Worm (Caenorhabditis elegans) whole organism, young adult: ENCODE data around the gene npp-3.

ENCODE experiments used
- F52B5.7 ChIP-seq: sonication (generic microtip); optimal IDR thresholded peaks from 2 replicates; lab custom pipeline; 2016; ENCODE audit warnings: mild to moderate bottlenecking, missing genetic modification characterization, missing compliant biosample characterization
- F57A8.1 ChIP-seq: fragments of 200-800 bp; sonication (Bioruptor generic); optimal IDR thresholded peaks from 2 replicates; lab custom pipeline; 2018; ENCODE audit warnings: mild to moderate bottlenecking, missing genetic modification characterization, moderate library complexity, missing compliant biosample characterization
- K11D2.4 ChIP-seq: fragments of 200-800 bp; sonication (Bioruptor generic); IDR thresholded peaks from 2 replicates; pipeline ENCODE4 v1.3.6; 2022; ENCODE audit warnings: missing genetic modification reagents, missing genetic modification characterization, missing compliant biosample characterization
- K12H6.12 ChIP-seq: fragments of 200-800 bp; sonication (Bioruptor generic); optimal IDR thresholded peaks from 2 replicates; lab custom pipeline; 2018; ENCODE audit warnings: mild to moderate bottlenecking, missing genetic modification characterization, missing compliant biosample characterization
- Y53G8AR.9 ChIP-seq: fragments of 200-800 bp; sonication (Bioruptor generic); conservative IDR thresholded peaks from 2 replicates; pipeline ENCODE4 v1.3.6; 2022; ENCODE audit warnings: missing genetic modification reagents, missing genetic modification characterization, missing compliant biosample characterization
- Y95B8A.8 ChIP-seq: fragments of 200-800 bp; sonication (Bioruptor generic); IDR thresholded peaks from 2 replicates; pipeline ENCODE4 v1.3.6; 2022; ENCODE audit warnings: missing genetic modification reagents, missing genetic modification characterization, missing compliant biosample characterization
- ama-1 ChIP-seq, 3 experiments: fragments of 150-350 bp in 1 of 3; sonication (generic microtip) in 2 of 3; optimal IDR thresholded peaks; 2 replicates each; lab custom pipeline; 2014 to 2018; ENCODE audit warnings: missing biosample characterization in 2 of 3, missing genetic modification characterization in 2 of 3, missing genetic modification reagents in 2 of 3
- aptf-3 ChIP-seq: fragments of 200-800 bp; sonication (Bioruptor generic); IDR thresholded peaks from 2 replicates; pipeline ENCODE4 v1.3.6; 2022; ENCODE audit warnings: missing genetic modification characterization, missing compliant biosample characterization
- atf-7 ChIP-seq: sonication (generic microtip); optimal IDR thresholded peaks from 2 replicates; lab custom pipeline; 2017; ENCODE audit warnings: mild to moderate bottlenecking, missing genetic modification characterization, missing compliant biosample characterization
- cebp-2 ChIP-seq: fragments of 200-800 bp; sonication (Bioruptor generic); IDR thresholded peaks from 2 replicates; pipeline ENCODE4 v1.3.6; 2022; ENCODE audit warnings: missing genetic modification characterization, missing compliant biosample characterization
- ceh-79 ChIP-seq: sonication (generic microtip); optimal IDR thresholded peaks from 2 replicates; lab custom pipeline; 2017; ENCODE audit warnings: mild to moderate bottlenecking, missing genetic modification characterization, missing compliant biosample characterization
- ceh-91 ChIP-seq: fragments of 200-800 bp; sonication (Bioruptor generic); IDR thresholded peaks from 2 replicates; pipeline ENCODE4 v1.3.6; 2022; ENCODE audit warnings: missing genetic modification reagents, missing genetic modification characterization, missing compliant biosample characterization
- ets-4 ChIP-seq: fragments of 200-800 bp; sonication (Bioruptor generic); optimal IDR thresholded peaks from 2 replicates; lab custom pipeline; 2018; ENCODE audit warnings: mild to moderate bottlenecking, missing genetic modification characterization, missing compliant biosample characterization
- let-526 ChIP-seq: fragments of 200-800 bp; sonication (Bioruptor generic); IDR thresholded peaks from 2 replicates; pipeline ENCODE4 v1.3.6; 2022; ENCODE audit warnings: missing genetic modification reagents, missing genetic modification characterization, missing compliant biosample characterization
- lin-40 ChIP-seq: sonication (generic microtip); optimal IDR thresholded peaks from 2 replicates; lab custom pipeline; 2016; ENCODE audit warnings: missing genetic modification characterization, mild to moderate bottlenecking, missing compliant biosample characterization, missing genotype, missing genetic modification reagents
- lsy-27 ChIP-seq: sonication (generic microtip); optimal IDR thresholded peaks from 2 replicates; lab custom pipeline; 2017; ENCODE audit warnings: missing genetic modification characterization, mild to moderate bottlenecking, missing compliant biosample characterization, antibody characterized with exemption, missing genotype, borderline replicate concordance; ENCODE audit not compliant: insufficient read depth
- madf-3 ChIP-seq: fragments of 200-800 bp; sonication (Bioruptor generic); IDR thresholded peaks from 2 replicates; pipeline ENCODE4 v1.3.6; 2022; ENCODE audit warnings: missing genetic modification reagents, missing genetic modification characterization, missing compliant biosample characterization
- madf-8 ChIP-seq: fragments of 200-800 bp; sonication (Bioruptor generic); conservative IDR thresholded peaks from 2 replicates; pipeline ENCODE4 v1.3.6; 2022; ENCODE audit warnings: missing genetic modification reagents, missing genetic modification characterization, missing compliant biosample characterization
- mel-28 ChIP-seq: sonication (generic microtip); optimal IDR thresholded peaks from 2 replicates; lab custom pipeline; 2016; ENCODE audit warnings: borderline replicate concordance, mild to moderate bottlenecking, missing genetic modification characterization, missing compliant biosample characterization
- mxl-1 ChIP-seq: sonication (generic microtip); optimal IDR thresholded peaks from 2 replicates; lab custom pipeline; 2016; ENCODE audit warnings: missing genetic modification characterization, missing compliant biosample characterization
- nhr-80 ChIP-seq: sonication (generic microtip); optimal IDR thresholded peaks from 2 replicates; lab custom pipeline; 2016; ENCODE audit warnings: missing genetic modification characterization, missing compliant biosample characterization
- nhr-90 ChIP-seq: sonication (generic microtip); optimal IDR thresholded peaks from 2 replicates; lab custom pipeline; 2016; ENCODE audit warnings: missing genotype, mild to moderate bottlenecking, missing genetic modification characterization, missing compliant biosample characterization
- sea-2 ChIP-seq: fragments of 200-800 bp; sonication (Bioruptor generic); IDR thresholded peaks from 2 replicates; pipeline ENCODE4 v1.3.6; 2022; ENCODE audit warnings: missing genetic modification characterization, missing compliant biosample characterization
- snpc-3.4 ChIP-seq: sonication (generic microtip); optimal IDR thresholded peaks from 2 replicates; lab custom pipeline; 2017; ENCODE audit warnings: missing genetic modification characterization, mild to moderate bottlenecking, missing compliant biosample characterization, antibody characterized with exemption, moderate library complexity, missing genotype, missing genetic modification reagents
- snpc-4 ChIP-seq, 5 experiments: fragments of 150-350 bp in 1 of 5; sonication (generic microtip) in 4 of 5; optimal IDR thresholded peaks; 2 replicates each; lab custom pipeline; 2014 to 2018; ENCODE audit warnings: missing genetic modification characterization in 5 of 5, missing biosample characterization in 3 of 5, antibody characterized with exemption in 2 of 5, mild to moderate bottlenecking in 2 of 5, missing compliant biosample characterization in 2 of 5, missing genotype in 2 of 5, moderate library complexity in 2 of 5, missing genetic modification reagents in 1 of 5
- zfh-2 ChIP-seq: fragments of 200-800 bp; sonication (Bioruptor generic); conservative IDR thresholded peaks from 2 replicates; pipeline ENCODE4 v1.3.6; 2022; ENCODE audit warnings: missing genetic modification reagents, missing genetic modification characterization, missing compliant biosample characterization
- zim-3 ChIP-seq: sonication (generic microtip); optimal IDR thresholded peaks from 2 replicates; lab custom pipeline; 2017; ENCODE audit warnings: mild to moderate bottlenecking, missing genetic modification characterization, moderate library complexity, missing compliant biosample characterization
- ztf-3 ChIP-seq: fragments of 200-800 bp; sonication (Bioruptor generic); optimal IDR thresholded peaks from 2 replicates; lab custom pipeline; 2018; ENCODE audit warnings: mild to moderate bottlenecking, missing genetic modification characterization, missing compliant biosample characterization

Gene npp-3

DNA sequence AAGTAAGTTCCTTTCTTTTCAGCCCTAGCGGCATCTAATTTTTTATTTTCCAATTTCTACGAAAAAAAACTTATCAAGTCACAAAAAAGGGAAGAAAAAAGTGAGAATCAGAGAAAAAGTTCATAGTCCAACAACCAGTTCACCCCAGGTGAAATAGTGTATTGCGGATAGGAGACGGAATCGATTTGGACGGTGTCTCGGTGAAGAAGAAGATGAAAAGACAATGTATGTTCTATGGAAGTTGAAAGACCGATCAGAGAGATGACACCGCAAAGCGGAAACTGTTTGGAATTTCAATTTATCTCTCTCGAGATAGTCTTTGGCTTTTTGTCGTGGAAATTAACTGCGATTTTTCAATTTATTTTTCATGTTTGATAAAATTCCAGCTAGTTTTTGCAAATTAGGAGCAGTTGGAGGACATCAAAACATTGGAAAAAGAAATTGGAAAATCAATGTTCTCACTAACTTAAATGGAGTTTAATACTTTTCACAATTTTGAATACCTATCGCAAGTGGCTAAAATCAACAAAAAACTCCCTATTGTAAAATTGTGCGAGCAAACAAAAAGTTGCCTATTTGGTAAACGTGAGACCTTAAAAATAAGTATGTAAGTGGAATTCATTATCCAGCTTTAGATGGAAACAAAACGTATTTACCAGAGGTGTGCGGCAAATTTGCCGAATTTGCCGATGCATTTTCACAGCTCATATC lies 22.2 kb downstream of the npp-3 start:
- no peak for TF ChIP-seq ztf-3 (GFP tag; lab: Kevin White, UChicago)
- TF ChIP-seq lin-40 (tag; lab: Kevin White, UChicago) = peak; percentile 16
- TF ChIP-seq ceh-79 (tag; lab: Kevin White, UChicago) = no peak
- no peak for TF ChIP-seq cebp-2 (GFP tag; lab: Robert Waterston, UW)
- no peak for TF ChIP-seq zfh-2

DNA sequence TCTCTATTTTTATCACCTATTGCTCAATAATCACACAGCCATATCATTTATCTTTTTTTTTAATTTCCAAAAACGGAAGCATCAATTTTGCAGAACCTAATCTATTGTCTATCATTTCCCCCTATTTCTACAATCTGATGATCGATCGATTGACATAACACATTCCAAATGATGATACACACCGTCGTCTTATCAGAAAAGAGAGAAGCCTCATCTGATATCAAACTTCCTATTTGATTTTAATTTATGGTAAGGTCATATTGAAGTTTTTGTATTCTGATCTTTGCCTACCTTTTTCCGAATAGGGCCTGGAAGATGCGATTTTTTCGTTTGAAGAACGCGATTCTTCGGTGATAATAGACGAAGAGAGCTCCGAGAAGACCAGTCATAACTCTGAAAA lies 25.0 kb downstream of the npp-3 start:
- no peak for TF ChIP-seq sea-2 (GFP tag; lab: Robert Waterston, UW)
- TF ChIP-seq nhr-80 (tag; lab: Kevin White, UChicago) = no peak
- no peak for TF ChIP-seq madf-3
- no peak for TF ChIP-seq ceh-91 (GFP tag; lab: Robert Waterston, UW)
- no peak for TF ChIP-seq atf-7 (tag; lab: Kevin White, UChicago)
- TF ChIP-seq, all 124 proteins: peak for 0

ce11 chrII:11845954-11846353 lies 28.6 kb downstream of the npp-3 start:
- TF ChIP-seq snpc-4 (GFP tag; optimal IDR thresholded peaks at IDR 0.05; lab: Kevin White, UChicago) (no peak), snpc-4 (tag; optimal IDR thresholded peaks at IDR 0.05; lab: Kevin White, UChicago) (peak; percentile 70 to 77 (median 75)), snpc-3.4 (tag; lab: Kevin White, UChicago) (no peak), nhr-90 (no peak), Y95B8A.8 (GFP tag; lab: Robert Waterston, UW) (0 out of 2 replicates have a peak, but pooled peaks have one; percentile 29), ets-4 (GFP tag; lab: Kevin White, UChicago) (no peak), F52B5.7 (tag; lab: Kevin White, UChicago) (no peak), lsy-27 (no peak), mxl-1 (tag; lab: Kevin White, UChicago) (no peak), K12H6.12 (tag; lab: Kevin White, UChicago) (no peak), mel-28 (no peak), let-526 (GFP tag; lab: Robert Waterston, UW) (no peak), K11D2.4 (peak; percentile 32; the same call in 1 of the 2 replicates), madf-3 (no peak), ama-1 (optimal IDR thresholded peaks at IDR 0.05; lab: Kevin White, UChicago) (peak; percentile 22), ama-1 (GFP tag; optimal IDR thresholded peaks at IDR 0.05; lab: Kevin White, UChicago) (no peak)

ce11 chrII:11844984-11845383 lies 29.6 kb downstream of the npp-3 start:
- peak; percentile 76 for TF ChIP-seq zfh-2
- no peak for TF ChIP-seq atf-7 (tag; lab: Kevin White, UChicago)
- TF ChIP-seq, all 124 proteins: peak for 1

ce11 chrII:11844072-11844471 lies 30.5 kb downstream of the npp-3 start:
- no peak for TF ChIP-seq aptf-3 (GFP tag; lab: Robert Waterston, UW)
- no peak for TF ChIP-seq zim-3 (tag; lab: Kevin White, UChicago)
- TF ChIP-seq madf-8 (GFP tag; lab: Robert Waterston, UW) = no peak
- 0 out of 2 replicates have a peak, but pooled peaks have one; percentile 20 for TF ChIP-seq Y53G8AR.9 (GFP tag; lab: Robert Waterston, UW)

- 0 out of 2 replicates have a peak, but pooled peaks have one; percentile 26 for TF ChIP-seq Y53G8AR.9 (GFP tag; lab: Robert Waterston, UW)
- no peak for TF ChIP-seq F57A8.1 (GFP tag; lab: Kevin White, UChicago)
Measured at ce11 chrII:11843441-11843840, 31.1 kb downstream of the npp-3 start.
